Fruit fly (Drosophila melanogaster) whole organism, embryonic: ENCODE measurements around the gene CG34117.

ENCODE experiments used
- C15 ChIP-seq: fragments of 200-800 bp; sonication (Bioruptor generic); IDR thresholded peaks from 3 replicates; pipeline ENCODE4 v1.3.6; 2022; ENCODE audit warnings: missing biosample characterization, missing genetic modification characterization
- CG11504 ChIP-seq: fragments of 200-800 bp; sonication (Bioruptor generic); optimal IDR thresholded peaks from 3 replicates; lab custom pipeline; 2019; ENCODE audit warnings: missing biosample characterization, mild to moderate bottlenecking, missing genetic modification characterization, moderate library complexity
- CG12071 ChIP-seq: fragments of 200-800 bp; sonication (Bioruptor generic); optimal IDR thresholded peaks from 3 replicates; lab custom pipeline; 2018; ENCODE audit warnings: missing biosample characterization, mild to moderate bottlenecking, missing genetic modification characterization
- CG14667 ChIP-seq: fragments of 200-800 bp; sonication (Bioruptor generic); IDR thresholded peaks from 2 replicates; pipeline ENCODE4 v1.3.6; 2022; ENCODE audit warnings: missing biosample characterization, missing genetic modification characterization
- CG15601 ChIP-seq: fragments of 200-800 bp; sonication (Bioruptor generic); optimal IDR thresholded peaks from 3 replicates; lab custom pipeline; 2019; ENCODE audit warnings: missing biosample characterization, mild to moderate bottlenecking, missing genetic modification characterization, moderate library complexity
- CG17568 ChIP-seq: fragments of 200-800 bp; sonication (Bioruptor generic); optimal IDR thresholded peaks from 2 replicates; lab custom pipeline; 2018; ENCODE audit warnings: missing biosample characterization, mild to moderate bottlenecking, missing genetic modification characterization, moderate library complexity
- CG1832 ChIP-seq: fragments of 200-800 bp; sonication (Bioruptor generic); optimal IDR thresholded peaks from 2 replicates; lab custom pipeline; 2017; ENCODE audit warnings: missing biosample characterization, mild to moderate bottlenecking, missing genetic modification characterization, inconsistent platforms
- CG31224 ChIP-seq: fragments of 200-800 bp; sonication (Bioruptor generic); IDR thresholded peaks from 2 replicates; pipeline ENCODE4 v1.3.6; 2022; ENCODE audit warnings: missing biosample characterization, missing genetic modification characterization
- CG31441 ChIP-seq: fragments of 200-800 bp; sonication (Bioruptor generic); IDR thresholded peaks from 2 replicates; pipeline ENCODE4 v1.3.6; 2022; ENCODE audit warnings: missing biosample characterization, missing genetic modification characterization
- CG3847 ChIP-seq: fragments of 200-800 bp; sonication (Bioruptor generic); IDR thresholded peaks from 2 replicates; pipeline ENCODE4 v1.3.6; 2022; ENCODE audit warnings: missing biosample characterization, missing genetic modification characterization
- CG3995 ChIP-seq: fragments of 200-800 bp; sonication (Bioruptor generic); optimal IDR thresholded peaks from 3 replicates; lab custom pipeline; 2016; ENCODE audit warnings: missing biosample characterization, missing genetic modification characterization
- CG4404 ChIP-seq: fragments of 200-800 bp; sonication (Bioruptor generic); IDR thresholded peaks from 2 replicates; pipeline ENCODE4 v1.3.6; 2022; ENCODE audit warnings: missing biosample characterization, missing genetic modification characterization
- CG4820 ChIP-seq: fragments of 200-800 bp; sonication (Bioruptor generic); optimal IDR thresholded peaks from 3 replicates; lab custom pipeline; 2016; ENCODE audit warnings: missing biosample characterization, missing genetic modification characterization
- CG4854 ChIP-seq: fragments of 200-800 bp; sonication (Bioruptor generic); optimal IDR thresholded peaks from 2 replicates; lab custom pipeline; 2016; ENCODE audit warnings: missing biosample characterization, missing genetic modification characterization, inconsistent platforms
- CG6254 ChIP-seq: fragments of 200-800 bp; sonication (Bioruptor generic); optimal IDR thresholded peaks from 3 replicates; lab custom pipeline; 2017; ENCODE audit warnings: mild to moderate bottlenecking, missing biosample characterization, missing genetic modification reagents, missing genetic modification characterization
- CG7745 ChIP-seq: fragments of 200-800 bp; sonication (Bioruptor generic); optimal IDR thresholded peaks from 2 replicates; lab custom pipeline; 2018; ENCODE audit warnings: missing biosample characterization, mild to moderate bottlenecking, missing genetic modification characterization, moderate library complexity
- CG8388 ChIP-seq: fragments of 200-800 bp; sonication (Bioruptor generic); optimal IDR thresholded peaks from 2 replicates; lab custom pipeline; 2019; ENCODE audit warnings: missing biosample characterization, mild to moderate bottlenecking, missing genetic modification characterization, moderate library complexity
- CoRest ChIP-seq: fragments of 200-800 bp; sonication (Bioruptor generic); optimal IDR thresholded peaks from 3 replicates; lab custom pipeline; 2018; ENCODE audit warnings: missing biosample characterization, mild to moderate bottlenecking, missing genetic modification characterization, moderate library complexity
- Dip2 ChIP-seq: fragments of 200-800 bp; sonication (Bioruptor generic); IDR thresholded peaks from 2 replicates; pipeline ENCODE4 v1.3.6; 2022; ENCODE audit warnings: missing biosample characterization, missing genetic modification characterization
- Doc2 ChIP-seq: fragments of 200-800 bp; sonication (Bioruptor generic); IDR thresholded peaks from 2 replicates; pipeline ENCODE4 v1.3.6; 2022; ENCODE audit warnings: missing biosample characterization, missing genetic modification characterization
- Dp ChIP-seq: fragments of 200-800 bp; sonication (Bioruptor generic); optimal IDR thresholded peaks from 2 replicates; lab custom pipeline; 2018; ENCODE audit warnings: missing biosample characterization, mild to moderate bottlenecking, missing genetic modification characterization, moderate library complexity
- HHEX ChIP-seq: fragments of 200-800 bp; sonication (Bioruptor generic); optimal IDR thresholded peaks from 3 replicates; lab custom pipeline; 2017; ENCODE audit warnings: missing biosample characterization, mild to moderate bottlenecking, missing genetic modification characterization, missing genetic modification reagents
- Hr78 ChIP-seq, 2 experiments: fragments of 200-800 bp in 1 of 2; fragments of >200 bp in 1 of 2; sonication (Bioruptor generic) in 1 of 2; optimal IDR thresholded peaks; 2 replicates each; lab custom pipeline; 2017 to 2019; ENCODE audit warnings: missing biosample characterization in 2 of 2, missing genetic modification characterization in 2 of 2, mild to moderate bottlenecking in 1 of 2, moderate library complexity in 1 of 2
- Jarid2 ChIP-seq: fragments of 200-800 bp; sonication (Bioruptor generic); optimal IDR thresholded peaks from 3 replicates; lab custom pipeline; 2017; ENCODE audit warnings: mild to moderate bottlenecking, missing biosample characterization, missing genetic modification reagents, missing genetic modification characterization
- MBD-R2 ChIP-seq: fragments of 200-800 bp; sonication (Bioruptor generic); IDR thresholded peaks from 2 replicates; pipeline ENCODE4 v1.3.6; 2022; ENCODE audit warnings: missing biosample characterization, missing genetic modification characterization
- MESR4 ChIP-seq: fragments of 200-800 bp; sonication (Bioruptor generic); optimal IDR thresholded peaks from 2 replicates; lab custom pipeline; 2018; ENCODE audit warnings: missing biosample characterization, mild to moderate bottlenecking, missing genetic modification characterization, moderate library complexity
- Meics ChIP-seq: fragments of 200-800 bp; sonication (Bioruptor generic); optimal IDR thresholded peaks from 2 replicates; lab custom pipeline; 2017; ENCODE audit warnings: missing biosample characterization, mild to moderate bottlenecking, missing genetic modification characterization
- Mrtf ChIP-seq: fragments of 200-800 bp; sonication (Bioruptor generic); IDR thresholded peaks from 3 replicates; pipeline ENCODE4 v1.3.6; 2022; ENCODE audit warnings: missing biosample characterization, missing genetic modification characterization
- Myb ChIP-seq: fragments of 200-800 bp; sonication (Bioruptor generic); optimal IDR thresholded peaks from 2 replicates; lab custom pipeline; 2016; ENCODE audit warnings: missing biosample characterization, missing genetic modification characterization
- Side ChIP-seq: fragments of 200-800 bp; sonication (Bioruptor generic); optimal IDR thresholded peaks from 2 replicates; lab custom pipeline; 2016; ENCODE audit warnings: missing biosample characterization, missing genetic modification characterization
- Sox100B ChIP-seq: fragments of 200-800 bp; sonication (Bioruptor generic); optimal IDR thresholded peaks from 3 replicates; lab custom pipeline; 2018; ENCODE audit warnings: missing biosample characterization, mild to moderate bottlenecking, missing genetic modification characterization
- YL-1 ChIP-seq: fragments of 200-800 bp; sonication (Bioruptor generic); optimal IDR thresholded peaks from 3 replicates; lab custom pipeline; 2017; ENCODE audit warnings: missing biosample characterization, mild to moderate bottlenecking, missing genetic modification characterization
- bsh ChIP-seq, 2 experiments: fragments of 200-800 bp; sonication (Bioruptor generic); optimal IDR thresholded peaks; 2 replicates each; lab custom pipeline; 2017 to 2018; ENCODE audit warnings: mild to moderate bottlenecking in 2 of 2, missing biosample characterization in 2 of 2, missing genetic modification characterization in 2 of 2, moderate library complexity in 1 of 2
- caup ChIP-seq: fragments of 200-800 bp; sonication (Bioruptor generic); optimal IDR thresholded peaks from 3 replicates; lab custom pipeline; 2017; ENCODE audit warnings: missing biosample characterization, mild to moderate bottlenecking, missing genetic modification characterization, moderate library complexity; ENCODE audit not compliant: severe bottlenecking
- cwo ChIP-seq: fragments of 200-800 bp; sonication (Bioruptor generic); optimal IDR thresholded peaks from 3 replicates; lab custom pipeline; 2017; ENCODE audit warnings: missing biosample characterization, missing genetic modification characterization, mild to moderate bottlenecking, moderate library complexity, missing genetic modification reagents
- danr ChIP-seq: fragments of 200-800 bp; sonication (Bioruptor generic); IDR thresholded peaks from 2 replicates; pipeline ENCODE4 v1.3.6; 2022; ENCODE audit warnings: missing biosample characterization, missing genetic modification characterization
- disco-r ChIP-seq: fragments of 200-800 bp; sonication (Bioruptor generic); optimal IDR thresholded peaks from 2 replicates; lab custom pipeline; 2016; ENCODE audit warnings: missing biosample characterization, missing genetic modification characterization
- ewg ChIP-seq: fragments of 200-800 bp; sonication (Bioruptor generic); optimal IDR thresholded peaks from 3 replicates; lab custom pipeline; 2017; ENCODE audit warnings: mild to moderate bottlenecking, missing biosample characterization, missing genetic modification reagents, missing genetic modification characterization
- ftz-f1 ChIP-seq: fragments of 200-800 bp; sonication (Bioruptor generic); optimal IDR thresholded peaks from 2 replicates; lab custom pipeline; 2016; ENCODE audit warnings: missing biosample characterization, missing genetic modification characterization
- grn ChIP-seq: fragments of 200-800 bp; sonication (Bioruptor generic); optimal IDR thresholded peaks from 3 replicates; lab custom pipeline; 2017; ENCODE audit warnings: missing biosample characterization, missing genetic modification characterization
- jumu ChIP-seq: fragments of 200-800 bp; sonication (Bioruptor generic); optimal IDR thresholded peaks from 3 replicates; lab custom pipeline; 2016; ENCODE audit warnings: missing biosample characterization, missing genetic modification characterization
- kni ChIP-seq: fragments of 200-800 bp; sonication (Bioruptor generic); optimal IDR thresholded peaks from 3 replicates; lab custom pipeline; 2017; ENCODE audit warnings: mild to moderate bottlenecking, missing biosample characterization, missing genetic modification reagents, missing genetic modification characterization
- oc ChIP-seq: fragments of 200-800 bp; sonication (Bioruptor generic); optimal IDR thresholded peaks from 2 replicates; lab custom pipeline; 2018; ENCODE audit warnings: missing biosample characterization, mild to moderate bottlenecking, missing genetic modification characterization, moderate library complexity
- pfk ChIP-seq: fragments of 200-800 bp; sonication (Bioruptor generic); optimal IDR thresholded peaks from 2 replicates; lab custom pipeline; 2018; ENCODE audit warnings: missing biosample characterization, mild to moderate bottlenecking, missing genetic modification characterization, moderate library complexity
- pzg ChIP-seq: fragments of 200-800 bp; sonication (Bioruptor generic); optimal IDR thresholded peaks from 3 replicates; lab custom pipeline; 2018; ENCODE audit warnings: missing biosample characterization, mild to moderate bottlenecking, missing genetic modification characterization, moderate library complexity
- sima ChIP-seq: fragments of 200-800 bp; sonication (Bioruptor generic); optimal IDR thresholded peaks from 2 replicates; lab custom pipeline; 2016; ENCODE audit warnings: missing biosample characterization, missing genetic modification characterization
- stc ChIP-seq: fragments of 200-800 bp; sonication (Bioruptor generic); IDR thresholded peaks from 2 replicates; pipeline ENCODE4 v1.3.6; 2022; ENCODE audit warnings: missing biosample characterization, missing genetic modification characterization
- tgo ChIP-seq: fragments of 200-800 bp; sonication (Bioruptor generic); IDR thresholded peaks from 3 replicates; pipeline ENCODE4 v1.3.6; 2022; ENCODE audit warnings: missing biosample characterization, missing genetic modification characterization
- vfl ChIP-seq: fragments of 200-800 bp; sonication (Bioruptor generic); optimal IDR thresholded peaks from 2 replicates; lab custom pipeline; 2016; ENCODE audit warnings: missing biosample characterization, missing genetic modification characterization
- wek ChIP-seq: fragments of 200-800 bp; sonication (Bioruptor generic); optimal IDR thresholded peaks from 3 replicates; lab custom pipeline; 2018; ENCODE audit warnings: missing biosample characterization, mild to moderate bottlenecking, missing genetic modification characterization, moderate library complexity
- zen ChIP-seq: fragments of 200-800 bp; sonication (Bioruptor generic); optimal IDR thresholded peaks from 3 replicates; lab custom pipeline; 2018; ENCODE audit warnings: missing biosample characterization, mild to moderate bottlenecking, missing genetic modification characterization, moderate library complexity

CG34117 gene

DNA sequence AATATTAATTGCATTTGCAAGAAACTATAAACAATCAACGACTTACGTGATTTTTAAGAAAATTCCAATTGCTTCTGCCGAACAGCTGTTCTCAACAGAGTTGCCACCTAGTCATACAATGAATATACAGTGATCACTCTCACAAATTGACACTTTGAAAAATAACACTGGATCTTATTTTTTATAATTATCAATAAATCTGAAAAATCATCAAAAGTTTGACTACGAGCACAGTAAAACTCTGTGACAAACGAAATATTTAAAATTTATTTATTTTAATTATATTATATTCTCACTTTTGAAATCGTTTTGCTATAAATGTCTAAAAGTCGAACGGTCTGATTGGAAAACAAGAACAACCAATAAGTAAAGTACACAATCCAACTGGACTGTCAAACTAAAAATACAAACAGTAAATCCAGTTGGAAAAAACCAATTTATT, at the start of gene CG34117 (continued):
- TF ChIP-seq cwo (GFP tag; lab: Kevin White, UChicago) = peak; percentile 66
- TF ChIP-seq CG31441 (GFP tag; lab: Robert Waterston, UW) = peak; percentile 79
- peak; percentile 64 for TF ChIP-seq vfl
- peak; percentile 78 for TF ChIP-seq CG14667
- peak; percentile 72 for TF ChIP-seq stc (GFP tag; lab: Robert Waterston, UW)
- TF ChIP-seq CG3995 (GFP tag; lab: Kevin White, UChicago) = peak; percentile 60
- TF ChIP-seq grn (GFP tag; lab: Kevin White, UChicago) = no peak
- TF ChIP-seq Hr78 (GFP tag; optimal IDR thresholded peaks at IDR 0.05; lab: Kevin White, UChicago) = peak in 1 of 2 experiments; percentile 17
- peak; percentile 42 for TF ChIP-seq CG4854 (GFP tag; lab: Kevin White, UChicago)
- no peak for TF ChIP-seq kni (GFP tag; lab: Kevin White, UChicago)
- TF ChIP-seq CoRest (tag; lab: Kevin White, UChicago) = peak; percentile 78
- peak; percentile 77 for TF ChIP-seq Sox100B
- TF ChIP-seq Dip2 (GFP tag; lab: Robert Waterston, UW) = no peak
- peak; percentile 32 for TF ChIP-seq pfk (GFP tag; lab: Kevin White, UChicago)
- peak; percentile 80 for TF ChIP-seq CG8388
- peak; percentile 61 for TF ChIP-seq MESR4 (GFP tag; lab: Kevin White, UChicago)
- TF ChIP-seq ftz-f1 (GFP tag; lab: Kevin White, UChicago) = no peak
- TF ChIP-seq CG4820 (GFP tag; lab: Kevin White, UChicago) = peak; percentile 63
- TF ChIP-seq CG6254 (GFP tag; lab: Kevin White, UChicago) = peak; percentile 50
- TF ChIP-seq zen (tag; lab: Kevin White, UChicago) = peak; percentile 82
- peak; percentile 50 for TF ChIP-seq pzg (GFP tag; lab: Kevin White, UChicago)
- no peak for TF ChIP-seq Doc2 (GFP tag; lab: Robert Waterston, UW)
- TF ChIP-seq CG31224 (GFP tag; lab: Robert Waterston, UW) = peak; percentile 55
- 0 out of 2 replicates have a peak, but pooled peaks have one; percentile 6 for TF ChIP-seq CG4404
- peak; percentile 84 for TF ChIP-seq Meics (GFP tag; lab: Kevin White, UChicago)
- TF ChIP-seq Dp = peak; percentile 4
- TF ChIP-seq ewg (GFP tag; lab: Kevin White, UChicago) = peak; percentile 33
- TF ChIP-seq bsh (GFP tag; optimal IDR thresholded peaks at IDR 0.05; lab: Kevin White, UChicago) = peak in 1 of 2 experiments; percentile 73
- TF ChIP-seq Mrtf (GFP tag; lab: Robert Waterston, UW) = peak; percentile 36; the same call in 2 of the 3 replicates

DNA sequence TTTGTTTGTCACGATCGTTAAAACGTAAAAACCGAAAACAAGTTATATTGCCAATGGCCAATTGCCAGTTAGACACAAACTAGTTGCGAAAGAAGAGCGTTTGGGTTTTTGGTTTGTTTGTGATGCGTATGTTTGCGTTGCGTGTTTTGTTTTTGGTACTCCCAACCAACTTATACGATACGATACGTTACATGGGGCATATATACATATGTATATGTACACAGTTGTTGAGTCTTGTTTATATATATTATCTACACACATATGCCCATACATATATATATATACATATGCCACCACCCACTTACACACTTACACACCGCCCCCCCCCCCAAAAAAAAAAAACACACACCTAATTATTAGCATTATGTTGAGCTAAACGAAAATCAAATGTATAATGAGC, 48.5 kb upstream of the CG34117 start:
- TF ChIP-seq caup (GFP tag; lab: Kevin White, UChicago) (peak; percentile 29), Myb (GFP tag; lab: Kevin White, UChicago) (no peak), MBD-R2 (GFP tag; lab: Robert Waterston, UW) (no peak), CG1832 (GFP tag; lab: Kevin White, UChicago) (no peak), wek (GFP tag; lab: Kevin White, UChicago) (peak; percentile 9), Jarid2 (GFP tag; lab: Kevin White, UChicago) (no peak), C15 (no peak), CG11504 (tag; lab: Kevin White, UChicago) (no peak), YL-1 (GFP tag; lab: Kevin White, UChicago) (no peak), CG12071 (GFP tag; lab: Kevin White, UChicago) (peak; percentile 53), HHEX (GFP tag; lab: Kevin White, UChicago) (peak; percentile 52), tgo (GFP tag; lab: Robert Waterston, UW) (no peak), Side (GFP tag; lab: Kevin White, UChicago) (no peak), jumu (no peak), CG17568 (GFP tag; lab: Kevin White, UChicago) (peak; percentile 49), CG3847 (no peak), CG7745 (tag; lab: Kevin White, UChicago) (no peak), sima (no peak), disco-r (no peak), CG15601 (tag; lab: Kevin White, UChicago) (peak; percentile 23), danr (GFP tag; lab: Robert Waterston, UW) (no peak), oc (no peak)
